Fruit fly (Drosophila melanogaster) whole organism: Measurements from ENCODE around the gene CG5883.

Experiments
- CG8478 ChIP-seq: fragments of >200 bp; optimal IDR thresholded peaks from 2 replicates; lab custom pipeline; 2018; ENCODE audit warnings: inconsistent platforms
- Dll ChIP-seq: fragments of >200 bp; optimal IDR thresholded peaks from 2 replicates; lab custom pipeline; 2017
- pan ChIP-seq: fragments of >200 bp; optimal IDR thresholded peaks from 2 replicates; lab custom pipeline; 2017
- usp ChIP-seq: fragments of >200 bp; optimal IDR thresholded peaks from 2 replicates; lab custom pipeline; 2017; ENCODE audit warnings: missing biosample characterization, missing genetic modification characterization, mixed read lengths

dm6 chr3L:11953217-11953616, 8.6 kb upstream of the CG5883 start, which contains the start of gene obst-G:
- TF ChIP-seq pan (no peak), Dll (no peak), CG8478 (lab: Kevin White, UChicago) (no peak), usp (GFP tag; lab: Kevin White, UChicago) (no peak)
